Fruit fly (Drosophila melanogaster) whole organism, prepupa: ENCODE results near the gene CG11726.

ENCODE experiments used
- Blimp-1 ChIP-seq: fragments of 200-800 bp; sonication (Bioruptor generic); optimal IDR thresholded peaks from 3 replicates; lab custom pipeline; 2017; ENCODE audit warnings: missing biosample characterization, missing genetic modification characterization, mild to moderate bottlenecking, moderate library complexity, missing genetic modification reagents
- CG10631 ChIP-seq: fragments of 200-800 bp; sonication (Bioruptor generic); optimal IDR thresholded peaks from 2 replicates; lab custom pipeline; 2016; ENCODE audit warnings: missing biosample characterization, missing genetic modification characterization
- CG10669 ChIP-seq: fragments of 200-800 bp; sonication (Bioruptor generic); optimal IDR thresholded peaks from 3 replicates; lab custom pipeline; 2018; ENCODE audit warnings: missing biosample characterization, mild to moderate bottlenecking, missing genetic modification characterization, moderate library complexity
- CG11294 ChIP-seq: fragments of 200-800 bp; sonication (Bioruptor generic); IDR thresholded peaks from 2 replicates; pipeline ENCODE4 v1.3.6; 2022; ENCODE audit warnings: missing biosample characterization, missing genetic modification characterization
- CG11762 ChIP-seq: fragments of 200-800 bp; sonication (Bioruptor generic); optimal IDR thresholded peaks from 3 replicates; lab custom pipeline; 2016; ENCODE audit warnings: missing biosample characterization, missing genetic modification characterization; ENCODE audit not compliant: insufficient read depth
- CG15336 ChIP-seq: fragments of 200-800 bp; sonication (Bioruptor generic); IDR thresholded peaks from 2 replicates; pipeline ENCODE4 v1.3.6; 2022; ENCODE audit warnings: missing biosample characterization, missing genetic modification characterization
- CG16779 ChIP-seq: fragments of 200-800 bp; sonication (Bioruptor generic); optimal IDR thresholded peaks from 3 replicates; lab custom pipeline; 2017; ENCODE audit warnings: missing biosample characterization, mild to moderate bottlenecking, missing genetic modification characterization
- CG3032 ChIP-seq: fragments of 200-800 bp; optimal IDR thresholded peaks from 2 replicates; lab custom pipeline; 2019; ENCODE audit warnings: missing biosample characterization, mild to moderate bottlenecking, missing genetic modification characterization, moderate library complexity
- CG31627 ChIP-seq: fragments of 200-800 bp; sonication (Bioruptor generic); optimal IDR thresholded peaks from 3 replicates; lab custom pipeline; 2016; ENCODE audit warnings: missing biosample characterization, missing genetic modification characterization
- CG32006 ChIP-seq: fragments of 200-800 bp; sonication (Bioruptor generic); optimal IDR thresholded peaks from 3 replicates; lab custom pipeline; 2017; ENCODE audit warnings: missing biosample characterization, mild to moderate bottlenecking, missing genetic modification characterization
- CG3919 ChIP-seq: fragments of 200-800 bp; sonication (Bioruptor generic); optimal IDR thresholded peaks from 3 replicates; lab custom pipeline; 2016; ENCODE audit warnings: missing biosample characterization, missing genetic modification characterization
- CG4318 ChIP-seq: fragments of 200-800 bp; sonication (Bioruptor generic); optimal IDR thresholded peaks from 3 replicates; lab custom pipeline; 2017; ENCODE audit warnings: missing biosample characterization, mild to moderate bottlenecking, missing genetic modification characterization
- CG6163 ChIP-seq: fragments of 200-800 bp; sonication (Bioruptor generic); IDR thresholded peaks from 3 replicates; pipeline ENCODE4 v1.3.6; 2022; ENCODE audit warnings: missing biosample characterization, missing genetic modification characterization
- CG6276 ChIP-seq: fragments of 200-800 bp; sonication (Bioruptor generic); optimal IDR thresholded peaks from 2 replicates; lab custom pipeline; 2017; ENCODE audit warnings: missing biosample characterization, mild to moderate bottlenecking, missing genetic modification characterization
- CG6808 ChIP-seq: fragments of 200-800 bp; sonication (Bioruptor generic); optimal IDR thresholded peaks from 3 replicates; lab custom pipeline; 2017; ENCODE audit warnings: missing biosample characterization, missing genetic modification characterization, mild to moderate bottlenecking, moderate library complexity, missing genetic modification reagents
- CG6854 ChIP-seq: fragments of 200-800 bp; sonication (Bioruptor generic); optimal IDR thresholded peaks from 2 replicates; lab custom pipeline; 2017; ENCODE audit warnings: missing biosample characterization, mild to moderate bottlenecking, missing genetic modification characterization
- CG7368 ChIP-seq: fragments of 200-800 bp; sonication (Bioruptor generic); optimal IDR thresholded peaks from 3 replicates; lab custom pipeline; 2016; ENCODE audit warnings: missing biosample characterization, missing genetic modification characterization
- CG8119 ChIP-seq: fragments of 200-800 bp; sonication (Bioruptor generic); IDR thresholded peaks from 3 replicates; pipeline ENCODE4 v1.3.6; 2022; ENCODE audit warnings: missing biosample characterization, missing genetic modification characterization
- CG8319 ChIP-seq: fragments of 200-800 bp; sonication (Bioruptor generic); optimal IDR thresholded peaks from 3 replicates; lab custom pipeline; 2016; ENCODE audit warnings: missing biosample characterization, missing genetic modification characterization
- CG8632 ChIP-seq: fragments of 200-800 bp; sonication (Bioruptor generic); optimal IDR thresholded peaks from 3 replicates; lab custom pipeline; 2016; ENCODE audit warnings: missing biosample characterization, missing genetic modification characterization
- Eip75B ChIP-seq: fragments of 200-800 bp; sonication (Bioruptor generic); optimal IDR thresholded peaks from 3 replicates; lab custom pipeline; 2016; ENCODE audit warnings: missing biosample characterization, missing genetic modification characterization
- Eip78C ChIP-seq: fragments of 200-800 bp; sonication (Bioruptor generic); peaks from one replicate; lab custom pipeline; 2016; ENCODE audit warnings: missing biosample characterization, missing genetic modification characterization
- Ets21C ChIP-seq: fragments of 200-800 bp; sonication (Bioruptor generic); optimal IDR thresholded peaks from 3 replicates; lab custom pipeline; 2016; ENCODE audit warnings: missing biosample characterization, missing genetic modification characterization
- Ets96B ChIP-seq: fragments of 200-800 bp; optimal IDR thresholded peaks from 2 replicates; lab custom pipeline; 2019; ENCODE audit warnings: missing biosample characterization, mild to moderate bottlenecking, missing genetic modification characterization, moderate library complexity
- Hr38 ChIP-seq: sonication (Bioruptor generic); optimal IDR thresholded peaks from 2 replicates; lab custom pipeline; 2016; ENCODE audit warnings: missing biosample characterization, missing genetic modification characterization
- Hr4 ChIP-seq: fragments of 200-800 bp; sonication (Bioruptor generic); optimal IDR thresholded peaks from 3 replicates; lab custom pipeline; 2016; ENCODE audit warnings: missing biosample characterization, missing genetic modification characterization
- Met ChIP-seq: fragments of 200-800 bp; sonication (Bioruptor generic); optimal IDR thresholded peaks from 3 replicates; lab custom pipeline; 2016; ENCODE audit warnings: missing biosample characterization, missing genetic modification characterization
- OdsH ChIP-seq: fragments of 200-800 bp; sonication (Bioruptor generic); optimal IDR thresholded peaks from 3 replicates; lab custom pipeline; 2016; ENCODE audit warnings: missing biosample characterization, missing genetic modification characterization
- Smox ChIP-seq: fragments of 200-800 bp; sonication (Bioruptor generic); optimal IDR thresholded peaks from 3 replicates; lab custom pipeline; 2016; ENCODE audit warnings: missing biosample characterization, missing genetic modification characterization
- Sox15 ChIP-seq: fragments of 200-800 bp; sonication (Bioruptor generic); optimal IDR thresholded peaks from 3 replicates; lab custom pipeline; 2016; ENCODE audit warnings: missing biosample characterization, missing genetic modification characterization
- achi ChIP-seq: fragments of 200-800 bp; sonication (Bioruptor generic); optimal IDR thresholded peaks from 3 replicates; lab custom pipeline; 2016; ENCODE audit warnings: missing biosample characterization, missing genetic modification characterization
- acj6 ChIP-seq: fragments of 200-800 bp; sonication (Bioruptor generic); optimal IDR thresholded peaks from 3 replicates; lab custom pipeline; 2016; ENCODE audit warnings: missing biosample characterization, missing genetic modification characterization
- cyc ChIP-seq: fragments of 200-800 bp; sonication (Bioruptor generic); optimal IDR thresholded peaks from 3 replicates; lab custom pipeline; 2016; ENCODE audit warnings: missing biosample characterization, missing genetic modification characterization
- dac ChIP-seq: fragments of 200-800 bp; sonication (Bioruptor generic); optimal IDR thresholded peaks from 2 replicates; lab custom pipeline; 2017; ENCODE audit warnings: missing biosample characterization, mild to moderate bottlenecking, missing genetic modification characterization
- dsx ChIP-seq: fragments of 200-800 bp; optimal IDR thresholded peaks from 3 replicates; lab custom pipeline; 2019; ENCODE audit warnings: missing biosample characterization, mild to moderate bottlenecking, missing genetic modification characterization, moderate library complexity; ENCODE audit not compliant: poor library complexity, severe bottlenecking
- eg ChIP-seq: fragments of 200-800 bp; sonication (Bioruptor generic); IDR thresholded peaks from 3 replicates; pipeline ENCODE4 v1.3.6; 2022; ENCODE audit warnings: missing biosample characterization, missing genetic modification characterization
- esn ChIP-seq: fragments of 200-800 bp; sonication (Bioruptor generic); optimal IDR thresholded peaks from 2 replicates; lab custom pipeline; 2016; ENCODE audit warnings: missing biosample characterization, mild to moderate bottlenecking, missing genetic modification characterization, moderate library complexity
- fd85E ChIP-seq: fragments of 200-800 bp; sonication (Bioruptor generic); optimal IDR thresholded peaks from 3 replicates; lab custom pipeline; 2016; ENCODE audit warnings: missing biosample characterization, missing genetic modification characterization
- fkh ChIP-seq: fragments of 200-800 bp; sonication (Bioruptor generic); optimal IDR thresholded peaks from 3 replicates; lab custom pipeline; 2017; ENCODE audit warnings: missing biosample characterization, mild to moderate bottlenecking, missing genetic modification characterization, moderate library complexity
- net ChIP-seq: fragments of 200-800 bp; sonication (Bioruptor generic); optimal IDR thresholded peaks from 3 replicates; lab custom pipeline; 2016; ENCODE audit warnings: missing biosample characterization, missing genetic modification characterization
- pdm3 ChIP-seq: fragments of 200-800 bp; sonication (Bioruptor generic); optimal IDR thresholded peaks from 3 replicates; lab custom pipeline; 2016; ENCODE audit warnings: missing biosample characterization, missing genetic modification characterization
- salr ChIP-seq, 2 experiments: fragments of 200-800 bp; sonication (Bioruptor generic); optimal IDR thresholded peaks; 3 replicates each; lab custom pipeline; 2016 to 2018; ENCODE audit warnings: missing biosample characterization in 2 of 2, missing genetic modification characterization in 2 of 2, mild to moderate bottlenecking in 1 of 2
- spab ChIP-seq: fragments of 200-800 bp; sonication (Bioruptor generic); optimal IDR thresholded peaks from 2 replicates; lab custom pipeline; 2017; ENCODE audit warnings: missing biosample characterization, mild to moderate bottlenecking, missing genetic modification characterization, missing genetic modification reagents
- svp ChIP-seq: fragments of 200-800 bp; sonication (Bioruptor generic); peaks from one replicate; lab custom pipeline; 2016; ENCODE audit warnings: missing biosample characterization, missing genetic modification characterization
- topi ChIP-seq: fragments of 200-800 bp; sonication (Bioruptor generic); optimal IDR thresholded peaks from 3 replicates; lab custom pipeline; 2016; ENCODE audit warnings: missing biosample characterization, missing genetic modification characterization
- vri ChIP-seq: fragments of 200-800 bp; sonication (Bioruptor generic); optimal IDR thresholded peaks from 3 replicates; lab custom pipeline; 2016; ENCODE audit warnings: missing biosample characterization, mild to moderate bottlenecking, missing genetic modification characterization

The CG11726 gene

DNA sequence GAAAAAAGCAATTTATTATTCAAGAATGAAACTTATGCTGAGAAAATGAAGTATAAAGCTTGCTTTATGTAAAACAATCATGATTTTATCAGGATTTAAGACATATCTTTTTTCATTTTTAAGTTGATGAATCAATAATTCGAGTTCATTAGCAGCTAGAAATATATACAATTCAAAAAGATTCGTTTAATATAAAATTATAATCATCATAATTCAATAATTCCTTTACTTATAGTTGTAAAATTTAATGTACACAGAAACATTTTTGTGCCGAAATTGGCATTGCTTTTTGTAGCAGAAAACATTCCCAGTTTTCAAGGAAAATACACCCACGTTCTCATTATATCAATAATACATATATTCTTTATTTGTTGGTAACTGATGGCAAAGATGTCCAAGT lies at the start of gene CG11726:
TSS of gene CG11726 (plus strand) at position 301 of the 400 bp plus-strand sequence.
- no peak for TF ChIP-seq CG11762 (GFP tag; lab: Kevin White, UChicago)
- TF ChIP-seq Hr38, result no peak

DNA sequence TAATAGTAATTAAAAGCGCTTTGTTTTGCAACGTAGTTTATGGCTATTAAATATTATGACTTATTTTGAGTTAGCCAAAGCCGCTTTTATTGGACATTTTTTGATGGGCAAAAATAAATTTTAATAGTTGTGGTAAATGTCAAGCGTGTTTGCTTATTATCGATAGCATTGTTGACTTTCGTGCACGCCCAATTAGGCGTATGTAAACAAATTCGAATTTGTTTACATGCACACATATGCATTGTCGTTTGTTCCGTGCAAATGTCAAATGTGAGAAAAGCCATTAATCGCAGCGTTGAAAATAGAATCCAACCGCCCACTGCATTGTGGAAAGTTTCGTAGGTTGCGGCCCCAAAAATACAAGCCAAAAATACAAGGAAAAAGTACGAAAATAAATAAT lies 49.0 kb upstream of the CG11726 start:
- no peak for TF ChIP-seq CG10669 (GFP tag; lab: Kevin White, UChicago)
- TF ChIP-seq fkh (GFP tag; lab: Kevin White, UChicago), result peak; percentile 50
- TF ChIP-seq, all 60 proteins: peak for 1

DNA sequence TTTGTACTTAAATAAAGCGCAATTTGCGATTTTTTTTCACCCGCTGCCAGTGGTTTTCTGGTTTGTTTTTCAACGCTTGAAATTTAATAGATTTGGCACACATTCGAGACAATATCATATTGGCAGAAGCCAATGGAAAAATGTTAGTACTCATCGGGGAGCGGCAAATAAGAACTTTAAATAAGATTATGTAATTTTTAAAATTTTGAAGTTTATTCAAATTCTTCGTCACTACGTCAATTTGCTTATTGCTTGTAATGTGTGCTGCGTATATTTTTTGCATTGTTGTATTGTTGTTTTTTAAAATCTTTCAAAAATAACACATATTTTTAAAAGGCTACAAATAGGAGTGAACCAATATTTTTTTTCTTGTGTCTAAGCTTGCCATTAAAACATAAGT lies 47.5 kb upstream of the CG11726 start:
- TF ChIP-seq dsx (GFP tag; lab: Kevin White, UChicago) (no peak), Hr4 (GFP tag; lab: Kevin White, UChicago) (no peak), CG10669 (GFP tag; lab: Kevin White, UChicago) (no peak), CG6163 (GFP tag; lab: Robert Waterston, UW) (0 out of 3 replicates have a peak, but pooled peaks have one; percentile 16), CG6854 (GFP tag; lab: Kevin White, UChicago) (no peak), CG8632 (GFP tag; lab: Kevin White, UChicago) (no peak), svp (GFP tag; lab: Kevin White, UChicago) (no peak), Eip75B (GFP tag; lab: Kevin White, UChicago) (no peak), achi (no peak), CG8319 (GFP tag; lab: Kevin White, UChicago) (no peak), CG8119 (GFP tag; lab: Robert Waterston, UW) (peak; percentile 51), cyc (GFP tag; lab: Kevin White, UChicago) (no peak), Eip78C (peak; percentile 59), topi (GFP tag; lab: Kevin White, UChicago) (no peak), OdsH (GFP tag; lab: Kevin White, UChicago) (no peak), acj6 (GFP tag; lab: Kevin White, UChicago) (no peak), CG10631 (GFP tag; lab: Kevin White, UChicago) (no peak), CG16779 (tag; lab: Kevin White, UChicago) (no peak), Met (no peak), pdm3 (GFP tag; lab: Kevin White, UChicago) (peak; percentile 13), CG32006 (GFP tag; lab: Kevin White, UChicago) (peak; percentile 58), CG6276 (GFP tag; lab: Kevin White, UChicago) (peak; percentile 20), dac (GFP tag; lab: Kevin White, UChicago) (no peak), CG6808 (no peak), CG3919 (GFP tag; lab: Kevin White, UChicago) (no peak), net (no peak), CG31627 (no peak), esn (GFP tag; lab: Kevin White, UChicago) (no peak), spab (GFP tag; lab: Kevin White, UChicago) (no peak), CG7368 (no peak), eg (peak; percentile 39; the same call in 1 of the 3 replicates), CG15336 (peak; percentile 67), CG4318 (GFP tag; lab: Kevin White, UChicago) (peak; percentile 5), Ets21C (GFP tag; lab: Kevin White, UChicago) (no peak), Ets96B (tag; lab: Kevin White, UChicago) (no peak), fd85E (GFP tag; lab: Kevin White, UChicago) (no peak), salr (GFP tag; optimal IDR thresholded peaks at IDR 0.05; lab: Kevin White, UChicago) (peak in 1 of 2 experiments; percentile 16), CG11294 (GFP tag; lab: Robert Waterston, UW) (peak; percentile 48; the same call in 1 of the 2 replicates), CG3032 (tag; lab: Kevin White, UChicago) (no peak), Sox15 (no peak), Smox (GFP tag; lab: Kevin White, UChicago) (no peak), vri (GFP tag; lab: Kevin White, UChicago) (no peak), Blimp-1 (GFP tag; lab: Kevin White, UChicago) (no peak), Hr38 (no peak)
